Fruit fly (Drosophila melanogaster) Kc167 (cell line): Measurements from ENCODE around the gene CG17597.

Source experiments
- Myc ChIP-seq: fragments of >200 bp; optimal IDR thresholded peaks from 2 replicates; lab custom pipeline; 2017; ENCODE audit warnings: missing external identifiers
- Sin3A ChIP-seq: fragments of >200 bp; optimal IDR thresholded peaks from 2 replicates; lab custom pipeline; 2018; ENCODE audit warnings: missing external identifiers
- h ChIP-seq: fragments of >200 bp; optimal IDR thresholded peaks from 3 replicates; lab custom pipeline; 2018; ENCODE audit warnings: missing external identifiers
- insv ChIP-seq: fragments of >200 bp; optimal IDR thresholded peaks from 3 replicates; lab custom pipeline; 2018; ENCODE audit warnings: missing external identifiers
- psq ChIP-seq: fragments of >200 bp; optimal IDR thresholded peaks from 2 replicates; lab custom pipeline; 2017; ENCODE audit warnings: missing external identifiers
- ttk ChIP-seq: sonication (Bioruptor generic); optimal IDR thresholded peaks from 2 replicates; lab custom pipeline; 2017; ENCODE audit warnings: missing external identifiers

The CG17597 gene

dm6 chr2L:18830587-18831528 is at the start of gene CG17597, which contains the start of gene ScpX:
Gene CG17597 (minus strand): TSS chr2L:18831153.
Gene ScpX (plus strand): TSS chr2L:18831229.
- TF ChIP-seq Myc (lab: Kevin White, UChicago) (no peak), ttk (lab: Kevin White, UChicago) (no peak), psq (no peak), insv (lab: Kevin White, UChicago) (no peak), Sin3A (lab: Kevin White, UChicago) (no peak), h (lab: Kevin White, UChicago) (no peak)

- TF ChIP-seq psq (no peak), insv (lab: Kevin White, UChicago) (no peak), ttk (lab: Kevin White, UChicago) (no peak), Sin3A (lab: Kevin White, UChicago) (no peak), Myc (lab: Kevin White, UChicago) (no peak)
Measured at dm6 chr2L:18878439-18878838, 47.5 kb upstream of the CG17597 start.

- TF ChIP-seq psq, result no peak
- no peak for TF ChIP-seq ttk (lab: Kevin White, UChicago)
- no peak for TF ChIP-seq h (lab: Kevin White, UChicago)
- TF ChIP-seq Myc (lab: Kevin White, UChicago), result no peak
- TF ChIP-seq Sin3A (lab: Kevin White, UChicago), result no peak
- TF ChIP-seq insv (lab: Kevin White, UChicago), result no peak
Measured at dm6 chr2L:18875213-18875612, 44.3 kb upstream of the CG17597 start.

dm6 chr2L:18871822-18872221 is 40.9 kb upstream of the CG17597 start:
- TF ChIP-seq ttk (lab: Kevin White, UChicago) (no peak), psq (no peak), h (lab: Kevin White, UChicago) (no peak), insv (lab: Kevin White, UChicago) (no peak), Myc (lab: Kevin White, UChicago) (no peak), Sin3A (lab: Kevin White, UChicago) (no peak)

dm6 chr2L:18867815-18868214 is 36.9 kb upstream of the CG17597 start:
- TF ChIP-seq Myc (lab: Kevin White, UChicago) (no peak), h (lab: Kevin White, UChicago) (no peak), ttk (lab: Kevin White, UChicago) (no peak), insv (lab: Kevin White, UChicago) (no peak), psq (no peak), Sin3A (lab: Kevin White, UChicago) (no peak)

- TF ChIP-seq Myc (lab: Kevin White, UChicago), result no peak
- TF ChIP-seq insv (lab: Kevin White, UChicago), result no peak
- no peak for TF ChIP-seq h (lab: Kevin White, UChicago)
Measured at dm6 chr2L:18866582-18866981, 35.6 kb upstream of the CG17597 start.

- TF ChIP-seq psq, result no peak
- TF ChIP-seq insv (lab: Kevin White, UChicago), result no peak
Measured at dm6 chr2L:18864981-18865380, 34.0 kb upstream of the CG17597 start.

dm6 chr2L:18864093-18864492 is 33.1 kb upstream of the CG17597 start:
- TF ChIP-seq ttk (lab: Kevin White, UChicago) (no peak), h (lab: Kevin White, UChicago) (no peak), Myc (lab: Kevin White, UChicago) (no peak), Sin3A (lab: Kevin White, UChicago) (no peak), insv (lab: Kevin White, UChicago) (no peak), psq (no peak)

dm6 chr2L:18860920-18861319 is 30.0 kb upstream of the CG17597 start:
- TF ChIP-seq Myc (lab: Kevin White, UChicago), result no peak
- TF ChIP-seq psq, result no peak
- TF ChIP-seq h (lab: Kevin White, UChicago), result no peak
- TF ChIP-seq Sin3A (lab: Kevin White, UChicago), result no peak
- no peak for TF ChIP-seq ttk (lab: Kevin White, UChicago)
- TF ChIP-seq insv (lab: Kevin White, UChicago), result no peak

dm6 chr2L:18858661-18859532 is 27.9 kb upstream of the CG17597 start, which contains the start of the genes CG10602 and mRpL13:
Gene CG10602 (minus strand): TSS chr2L:18859248.
Gene mRpL13 (minus strand): TSS chr2L:18859248.
- no peak for TF ChIP-seq Myc (lab: Kevin White, UChicago)
- no peak for TF ChIP-seq h (lab: Kevin White, UChicago)
- no peak for TF ChIP-seq Sin3A (lab: Kevin White, UChicago)
- no peak for TF ChIP-seq ttk (lab: Kevin White, UChicago)
- TF ChIP-seq psq, result no peak
- TF ChIP-seq insv (lab: Kevin White, UChicago), result no peak

dm6 chr2L:18857635-18858059 is 26.7 kb upstream of the CG17597 start:
- TF ChIP-seq h (lab: Kevin White, UChicago), result no peak
- no peak for TF ChIP-seq Sin3A (lab: Kevin White, UChicago)
